Fruit fly (Drosophila melanogaster) Kc167 (cell line): Measurements from ENCODE around the gene CG33687.

Source experiments
- Myc ChIP-seq: fragments of >200 bp; optimal IDR thresholded peaks from 2 replicates; lab custom pipeline; 2017; ENCODE audit warnings: missing external identifiers
- Sin3A ChIP-seq: fragments of >200 bp; optimal IDR thresholded peaks from 2 replicates; lab custom pipeline; 2018; ENCODE audit warnings: missing external identifiers
- h ChIP-seq: fragments of >200 bp; optimal IDR thresholded peaks from 3 replicates; lab custom pipeline; 2018; ENCODE audit warnings: missing external identifiers
- insv ChIP-seq: fragments of >200 bp; optimal IDR thresholded peaks from 3 replicates; lab custom pipeline; 2018; ENCODE audit warnings: missing external identifiers
- psq ChIP-seq: fragments of >200 bp; optimal IDR thresholded peaks from 2 replicates; lab custom pipeline; 2017; ENCODE audit warnings: missing external identifiers
- ttk ChIP-seq: sonication (Bioruptor generic); optimal IDR thresholded peaks from 2 replicates; lab custom pipeline; 2017; ENCODE audit warnings: missing external identifiers

The CG33687 gene

dm6 chr3L:16196588-16197183 lies 982 bp upstream of the CG33687 start:
- TF ChIP-seq Sin3A (lab: Kevin White, UChicago) (no peak), Myc (lab: Kevin White, UChicago) (no peak)

dm6 chr3L:16198920-16199319 lies 1.3 kb downstream of the CG33687 start, which contains the start of gene CG33688:
Gene CG33688 (plus strand): TSS chr3L:16199220.
- TF ChIP-seq h (lab: Kevin White, UChicago), result no peak
- no peak for TF ChIP-seq Myc (lab: Kevin White, UChicago)
- no peak for TF ChIP-seq insv (lab: Kevin White, UChicago)
- TF ChIP-seq Sin3A (lab: Kevin White, UChicago), result no peak
- TF ChIP-seq psq (lab: Kevin White, UChicago), result no peak
- TF ChIP-seq ttk (lab: Kevin White, UChicago), result no peak

- TF ChIP-seq h (lab: Kevin White, UChicago) (no peak), Sin3A (lab: Kevin White, UChicago) (no peak)
Measured at dm6 chr3L:16199929-16200328, 2.3 kb downstream of the CG33687 start, which contains the start of gene CG33689. Gene CG33689 (plus strand): TSS chr3L:16200229.

- TF ChIP-seq Myc (lab: Kevin White, UChicago) (no peak), insv (lab: Kevin White, UChicago) (no peak), psq (lab: Kevin White, UChicago) (no peak), h (lab: Kevin White, UChicago) (no peak), Sin3A (lab: Kevin White, UChicago) (no peak), ttk (lab: Kevin White, UChicago) (no peak)
Measured at dm6 chr3L:16201028-16201427, 3.4 kb downstream of the CG33687 start, which contains the start of gene dls. Gene dls (plus strand): TSS chr3L:16201328.

dm6 chr3L:16202550-16202949 lies 4.9 kb downstream of the CG33687 start:
- TF ChIP-seq insv (lab: Kevin White, UChicago) (no peak), h (lab: Kevin White, UChicago) (no peak), Sin3A (lab: Kevin White, UChicago) (no peak), Myc (lab: Kevin White, UChicago) (no peak), ttk (lab: Kevin White, UChicago) (no peak)

- TF ChIP-seq Sin3A (lab: Kevin White, UChicago) (no peak), psq (lab: Kevin White, UChicago) (no peak), Myc (lab: Kevin White, UChicago) (no peak), ttk (lab: Kevin White, UChicago) (no peak), h (lab: Kevin White, UChicago) (no peak), insv (lab: Kevin White, UChicago) (no peak)
Measured at dm6 chr3L:16203236-16203635, 5.6 kb downstream of the CG33687 start.

- no peak for TF ChIP-seq h (lab: Kevin White, UChicago)
- no peak for TF ChIP-seq Myc (lab: Kevin White, UChicago)
- TF ChIP-seq insv (lab: Kevin White, UChicago), result no peak
- TF ChIP-seq ttk (lab: Kevin White, UChicago), result no peak
Measured at dm6 chr3L:16204128-16204527, 6.5 kb downstream of the CG33687 start.

- TF ChIP-seq h (lab: Kevin White, UChicago), result no peak
- no peak for TF ChIP-seq insv (lab: Kevin White, UChicago)
- TF ChIP-seq Myc (lab: Kevin White, UChicago), result no peak
- TF ChIP-seq psq (lab: Kevin White, UChicago), result no peak
- TF ChIP-seq Sin3A (lab: Kevin White, UChicago), result no peak
- TF ChIP-seq ttk (lab: Kevin White, UChicago), result no peak
Measured at dm6 chr3L:16208053-16208838, 10.6 kb downstream of the CG33687 start.

- TF ChIP-seq h (lab: Kevin White, UChicago) (no peak), psq (lab: Kevin White, UChicago) (no peak), Myc (lab: Kevin White, UChicago) (no peak), Sin3A (lab: Kevin White, UChicago) (no peak), ttk (lab: Kevin White, UChicago) (no peak), insv (lab: Kevin White, UChicago) (no peak)
Measured at dm6 chr3L:16208839-16209612, 11.4 kb downstream of the CG33687 start.

- TF ChIP-seq Myc (lab: Kevin White, UChicago) (no peak), h (lab: Kevin White, UChicago) (no peak), Sin3A (lab: Kevin White, UChicago) (no peak), psq (lab: Kevin White, UChicago) (no peak), insv (lab: Kevin White, UChicago) (no peak), ttk (lab: Kevin White, UChicago) (no peak)
Measured at dm6 chr3L:16209641-16210040, 12.0 kb downstream of the CG33687 start.
